Worm (Caenorhabditis elegans) whole organism, L3 larva: Measurements from ENCODE around the gene ced-13.

ENCODE experiments used
- ama-1 ChIP-seq: fragments of 150-350 bp; optimal IDR thresholded peaks from 2 replicates; lab custom pipeline; 2018
- egl-27 ChIP-seq: sonication (generic microtip); optimal IDR thresholded peaks from 4 replicates; lab custom pipeline; 2017; ENCODE audit warnings: missing biosample characterization, missing genetic modification reagents, missing genetic modification characterization
- elt-1 ChIP-seq: fragments of 150-350 bp; optimal IDR thresholded peaks from 2 replicates; lab custom pipeline; 2014; ENCODE audit warnings: missing biosample characterization, missing genetic modification characterization
- fos-1 ChIP-seq: fragments of 150-350 bp; optimal IDR thresholded peaks from 2 replicates; lab custom pipeline; 2014; ENCODE audit warnings: missing biosample characterization, missing genetic modification characterization
- mdl-1 ChIP-seq: fragments of 150-350 bp; optimal IDR thresholded peaks from 2 replicates; lab custom pipeline; 2014; ENCODE audit warnings: missing biosample characterization, missing genetic modification characterization
- nhr-67 ChIP-seq: fragments of 150-350 bp; optimal IDR thresholded peaks from 2 replicates; lab custom pipeline; 2014; ENCODE audit warnings: missing biosample characterization, missing genetic modification characterization
- ztf-4 ChIP-seq: fragments of 150-350 bp; optimal IDR thresholded peaks from 2 replicates; lab custom pipeline; 2014; ENCODE audit warnings: missing biosample characterization, missing genetic modification characterization

DNA sequence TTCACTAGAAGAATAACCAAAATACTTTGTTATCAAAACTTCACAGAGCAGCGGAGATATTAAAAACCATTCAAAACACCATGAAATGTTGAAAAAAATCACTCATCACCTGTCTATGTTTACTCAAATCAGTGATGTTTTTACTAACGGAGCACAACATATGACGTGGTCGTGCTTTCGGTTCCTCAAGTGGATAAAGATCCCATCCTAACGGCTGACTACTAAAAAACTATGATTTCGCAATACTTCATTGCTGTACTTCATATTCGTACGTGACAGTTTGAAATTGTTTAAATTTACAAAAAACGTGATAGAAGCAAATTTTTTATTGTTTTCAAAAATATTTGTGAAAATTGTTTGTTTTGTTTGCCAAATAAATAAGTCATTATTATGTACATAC, 41.8 kb downstream of the ced-13 start:
- TF ChIP-seq elt-1 (tag; lab: Kevin White, UChicago) = no peak
- TF ChIP-seq fos-1 (tag; lab: Kevin White, UChicago) = no peak
- no peak for TF ChIP-seq mdl-1
- TF ChIP-seq egl-27 (tag; lab: Kevin White, UChicago) = no peak
- TF ChIP-seq nhr-67 (tag; lab: Kevin White, UChicago) = no peak
- no peak for TF ChIP-seq ama-1 (lab: Kevin White, UChicago)
- no peak for TF ChIP-seq ztf-4
